Fruit fly (Drosophila melanogaster): ENCODE results near the gene bowl.

bowl gene

dm6 chr2L:3804641-3805273 lies 33.3 kb downstream of the bowl start (continued):
- TF ChIP-seq da (GFP tag; optimal IDR thresholded peaks at IDR 0.05): peak; percentile 94
- peak; percentile 92 for TF ChIP-seq Ets97D (GFP tag; optimal IDR thresholded peaks at IDR 0.05)
- TF ChIP-seq sens (GFP tag): peak; percentile 100
- peak; percentile 98 for TF ChIP-seq Fer3 (tag; optimal IDR thresholded peaks at IDR 0.05)
- TF ChIP-seq CG8944 (GFP tag; optimal IDR thresholded peaks at IDR 0.05): peak; percentile 97
- TF ChIP-seq CG17829 (tag; optimal IDR thresholded peaks at IDR 0.05): peak; percentile 99
- TF ChIP-seq ro (GFP tag; IDR thresholded peaks at IDR 0.05): peak; percentile 93
- peak; percentile 98 for TF ChIP-seq en (GFP tag; optimal IDR thresholded peaks at IDR 0.05)
- no peak for TF ChIP-seq zf30C (GFP tag; optimal IDR thresholded peaks at IDR 0.05)
- peak; percentile 90 for TF ChIP-seq CG9932 (GFP tag; IDR thresholded peaks at IDR 0.05)
- TF ChIP-seq cato (GFP tag; optimal IDR thresholded peaks at IDR 0.05; ENCODE audit: borderline replicate concordance): peak; percentile 95
- TF ChIP-seq BtbVII (GFP tag; optimal IDR thresholded peaks at IDR 0.05): peak; percentile 98
- peak; percentile 95 for TF ChIP-seq CG12155 (GFP tag; optimal IDR thresholded peaks at IDR 0.05)
- TF ChIP-seq nerfin-1 (tag; optimal IDR thresholded peaks at IDR 0.05): peak; percentile 98
- TF ChIP-seq ken (GFP tag; IDR thresholded peaks at IDR 0.05): peak; percentile 98
- no peak for TF ChIP-seq Sin3A (optimal IDR thresholded peaks at IDR 0.05)
- TF ChIP-seq CG8359 (GFP tag; optimal IDR thresholded peaks at IDR 0.05; ENCODE audit: borderline replicate concordance): peak; percentile 95
- peak; percentile 99 for TF ChIP-seq CG15269 (tag; optimal IDR thresholded peaks at IDR 0.05)
- TF ChIP-seq CG14441 (GFP tag; IDR thresholded peaks at IDR 0.05): peak; percentile 98
- no peak for TF ChIP-seq HLH4C (GFP tag; IDR thresholded peaks at IDR 0.05; ENCODE audit: partially characterized antibody)
- TF ChIP-seq aop (GFP tag; IDR thresholded peaks at IDR 0.05): peak; percentile 89
- peak; percentile 95 for TF ChIP-seq Dbx (GFP tag; IDR thresholded peaks at IDR 0.05)
- peak; percentile 87 for TF ChIP-seq ac (GFP tag; optimal IDR thresholded peaks at IDR 0.05)
- TF ChIP-seq CG9215 (GFP tag; IDR thresholded peaks at IDR 0.05): peak; percentile 93
- peak; percentile 97 for TF ChIP-seq sob (GFP tag; IDR thresholded peaks at IDR 0.05)
- TF ChIP-seq esg (GFP tag; conservative IDR thresholded peaks at IDR 0.05): peak; percentile 98
- TF ChIP-seq knrl (GFP tag; IDR thresholded peaks at IDR 0.05; ENCODE audit: partially characterized antibody): 0 out of 3 replicates have a peak, but pooled peaks have one; percentile 22
- TF ChIP-seq btn (GFP tag; optimal IDR thresholded peaks at IDR 0.05): peak; percentile 98
- peak; percentile 98 for TF ChIP-seq ems (GFP tag; optimal IDR thresholded peaks at IDR 0.05)
- TF ChIP-seq HmgD (GFP tag; optimal IDR thresholded peaks at IDR 0.05): peak; percentile 94
- no peak for TF ChIP-seq Kr (GFP tag; optimal IDR thresholded peaks at IDR 0.05)
- peak; percentile 97 for TF ChIP-seq CG1647 (GFP tag; optimal IDR thresholded peaks at IDR 0.05)
- TF ChIP-seq otp (GFP tag; IDR thresholded peaks at IDR 0.05): peak; percentile 98
- peak; percentile 83 for TF ChIP-seq CG18011 (GFP tag; optimal IDR thresholded peaks at IDR 0.05)
- TF ChIP-seq Opbp (GFP tag; IDR thresholded peaks at IDR 0.05; ENCODE audit: partially characterized antibody): no peak
- TF ChIP-seq Taf1 (GFP tag; IDR thresholded peaks at IDR 0.05): peak; percentile 92
- peak; percentile 97 for TF ChIP-seq grau (tag; optimal IDR thresholded peaks at IDR 0.05)
- TF ChIP-seq vfl (GFP tag; optimal IDR thresholded peaks at IDR 0.05): peak; percentile 90
- peak; percentile 86 for TF ChIP-seq Neu2 (GFP tag; optimal IDR thresholded peaks at IDR 0.05; ENCODE audit: borderline replicate concordance)
- TF ChIP-seq CG10462 (GFP tag; optimal IDR thresholded peaks at IDR 0.05): peak; percentile 93
- TF ChIP-seq onecut (GFP tag; IDR thresholded peaks at IDR 0.05): peak; percentile 97
- TF ChIP-seq br (optimal IDR thresholded peaks at IDR 0.05): no peak
- TF ChIP-seq hb (GFP tag; IDR thresholded peaks at IDR 0.05; ENCODE audit: partially characterized antibody): no peak
- peak; percentile 95 for TF ChIP-seq CG3726 (GFP tag; IDR thresholded peaks at IDR 0.05)
- peak; percentile 98 for TF ChIP-seq gcm (GFP tag; optimal IDR thresholded peaks at IDR 0.05)
- TF ChIP-seq CG6683 (GFP tag; optimal IDR thresholded peaks at IDR 0.05): peak; percentile 96
- TF ChIP-seq eve (GFP tag; optimal IDR thresholded peaks at IDR 0.05): peak in 1 of 2 experiments; percentile 99
- peak; percentile 95 for TF ChIP-seq Atf-2 (GFP tag; optimal IDR thresholded peaks at IDR 0.05)
- peak; percentile 98 for TF ChIP-seq Hsf (GFP tag; optimal IDR thresholded peaks at IDR 0.05)
- TF ChIP-seq ERR (GFP tag; optimal IDR thresholded peaks at IDR 0.05): peak; percentile 96
- peak; percentile 91 for TF ChIP-seq CG6175 (GFP tag; IDR thresholded peaks at IDR 0.05)

Measured in whole organism, embryonic.